Fruit fly (Drosophila melanogaster): ENCODE results near the gene CG8028.

The CG8028 gene

dm6 chrX:19297899-19298784 lies 18.0 kb upstream of the CG8028 start, which contains the start of gene CG8034 (continued):
- TF ChIP-seq CG34406 (GFP tag; optimal IDR thresholded peaks at IDR 0.05) (peak; percentile 97), CG1621 (tag; optimal IDR thresholded peaks at IDR 0.05) (peak; percentile 95), CG16779 (tag; optimal IDR thresholded peaks at IDR 0.05) (peak; percentile 96), fd85E (GFP tag; optimal IDR thresholded peaks at IDR 0.05) (peak; percentile 83), Gug (GFP tag; IDR thresholded peaks at IDR 0.05) (peak; percentile 95), fd59A (GFP tag; optimal IDR thresholded peaks at IDR 0.05) (peak; percentile 98), fkh (GFP tag; optimal IDR thresholded peaks at IDR 0.05) (peak; percentile 84), acj6 (GFP tag; optimal IDR thresholded peaks at IDR 0.05) (peak; percentile 98), CG6276 (GFP tag; optimal IDR thresholded peaks at IDR 0.05) (peak; percentile 98), Sox102F (GFP tag; optimal IDR thresholded peaks at IDR 0.05) (peak; percentile 98), CG7368 (GFP tag; optimal IDR thresholded peaks at IDR 0.05) (peak; percentile 97), Hr4 (GFP tag; optimal IDR thresholded peaks at IDR 0.05) (peak; percentile 98), Met (GFP tag; optimal IDR thresholded peaks at IDR 0.05) (peak; percentile 99), dac (GFP tag; optimal IDR thresholded peaks at IDR 0.05) (peak; percentile 99), CG10631 (GFP tag; optimal IDR thresholded peaks at IDR 0.05) (peak; percentile 98)

dm6 chrX:19295831-19296423 lies 15.8 kb upstream of the CG8028 start:
- no peak for TF ChIP-seq CG8632 (GFP tag; optimal IDR thresholded peaks at IDR 0.05)
- no peak for TF ChIP-seq dac (GFP tag; optimal IDR thresholded peaks at IDR 0.05)
- TF ChIP-seq dsx (GFP tag; optimal IDR thresholded peaks at IDR 0.05; ENCODE audit: poor library complexity, severe bottlenecking) = peak; percentile 94
- no peak for TF ChIP-seq eg (GFP tag; IDR thresholded peaks at IDR 0.05)
- TF ChIP-seq CG8319 (GFP tag; optimal IDR thresholded peaks at IDR 0.05) = peak; percentile 98
- TF ChIP-seq CG10631 (GFP tag; optimal IDR thresholded peaks at IDR 0.05) = no peak
- no peak for TF ChIP-seq Lpt (GFP tag; optimal IDR thresholded peaks at IDR 0.05)
- no peak for TF ChIP-seq cyc (GFP tag; optimal IDR thresholded peaks at IDR 0.05)
- TF ChIP-seq CG7368 (GFP tag; optimal IDR thresholded peaks at IDR 0.05) = no peak
- no peak for TF ChIP-seq esn (GFP tag; optimal IDR thresholded peaks at IDR 0.05)
- no peak for TF ChIP-seq fkh (GFP tag; optimal IDR thresholded peaks at IDR 0.05)
- TF ChIP-seq fd85E (GFP tag; optimal IDR thresholded peaks at IDR 0.05) = no peak
- no peak for TF ChIP-seq salr (GFP tag; optimal IDR thresholded peaks at IDR 0.05)
- TF ChIP-seq CG3032 (tag; optimal IDR thresholded peaks at IDR 0.05) = no peak
- no peak for TF ChIP-seq Blimp-1 (GFP tag; optimal IDR thresholded peaks at IDR 0.05)
- no peak for TF ChIP-seq CG3919 (GFP tag; optimal IDR thresholded peaks at IDR 0.05)
- TF ChIP-seq Sox14 (GFP tag; optimal IDR thresholded peaks at IDR 0.05) = no peak
- TF ChIP-seq CG1621 (tag; optimal IDR thresholded peaks at IDR 0.05) = no peak
- no peak for TF ChIP-seq Hr4 (GFP tag; optimal IDR thresholded peaks at IDR 0.05)
- no peak for TF ChIP-seq Eip75B (GFP tag; optimal IDR thresholded peaks at IDR 0.05)
- TF ChIP-seq pdm3 (GFP tag; optimal IDR thresholded peaks at IDR 0.05) = no peak
- no peak for TF ChIP-seq CG6163 (GFP tag; IDR thresholded peaks at IDR 0.05)
- peak; percentile 23 to 50 for TF ChIP-seq ss (GFP tag; optimal IDR thresholded peaks at IDR 0.05)
- no peak for TF ChIP-seq Eip93F (GFP tag; optimal IDR thresholded peaks at IDR 0.05)

dm6 chrX:19294953-19295352 lies 14.8 kb upstream of the CG8028 start:
- TF ChIP-seq CG3919 (GFP tag; optimal IDR thresholded peaks at IDR 0.05) = no peak
- TF ChIP-seq Eip75B (GFP tag; optimal IDR thresholded peaks at IDR 0.05) = no peak
- no peak for TF ChIP-seq CG11294 (GFP tag; IDR thresholded peaks at IDR 0.05)
- no peak for TF ChIP-seq topi (GFP tag; optimal IDR thresholded peaks at IDR 0.05)
- TF ChIP-seq Met (GFP tag; optimal IDR thresholded peaks at IDR 0.05) = no peak
- no peak for TF ChIP-seq esn (GFP tag; optimal IDR thresholded peaks at IDR 0.05)
- TF ChIP-seq CG34406 (GFP tag; optimal IDR thresholded peaks at IDR 0.05) = no peak
- TF ChIP-seq CG6792 (GFP tag; optimal IDR thresholded peaks at IDR 0.05) = no peak
- TF ChIP-seq fd85E (GFP tag; optimal IDR thresholded peaks at IDR 0.05) = no peak
- no peak for TF ChIP-seq fd59A (GFP tag; optimal IDR thresholded peaks at IDR 0.05)
- TF ChIP-seq Sox15 (GFP tag; optimal IDR thresholded peaks at IDR 0.05) = no peak

Data from whole organism, prepupa.